Worm (Caenorhabditis elegans): Measurements from ENCODE around the gene skn-1.

skn-1 gene

ce11 chrIV:5602415-5602814, 57.8 kb downstream of the skn-1 start:
- no peak for TF ChIP-seq nhr-84 (tag; optimal IDR thresholded peaks at IDR 0.05)
- no peak for TF ChIP-seq lsy-2 (tag; optimal IDR thresholded peaks at IDR 0.05)
- no peak for TF ChIP-seq zip-4 (GFP tag; optimal IDR thresholded peaks at IDR 0.05)
- no peak for TF ChIP-seq ets-5 (GFP tag; IDR thresholded peaks at IDR 0.05)
- no peak for TF ChIP-seq F16B12.6 (tag; optimal IDR thresholded peaks at IDR 0.05)
- no peak for TF ChIP-seq fkh-4 (tag; optimal IDR thresholded peaks at IDR 0.05; ENCODE audit: borderline replicate concordance)
- TF ChIP-seq isw-1 (GFP tag; IDR thresholded peaks at IDR 0.05): no peak
- TF ChIP-seq ceh-82 (tag; optimal IDR thresholded peaks at IDR 0.05): no peak
- peak; percentile 72 for TF ChIP-seq snpc-4 (tag; optimal IDR thresholded peaks at IDR 0.05)
